Worm (Caenorhabditis elegans) whole organism, early embryonic: Measurements from ENCODE around the gene K07C5.3.

Experiments used
- B0310.2 ChIP-seq: sonication (generic microtip); optimal IDR thresholded peaks from 2 replicates; lab custom pipeline; 2016; ENCODE audit warnings: mild to moderate bottlenecking, missing genetic modification characterization, missing compliant biosample characterization
- F13C5.2 ChIP-seq: sonication (generic microtip); optimal IDR thresholded peaks from 2 replicates; lab custom pipeline; 2017; ENCODE audit warnings: mild to moderate bottlenecking, missing genetic modification characterization, inconsistent platforms, missing compliant biosample characterization
- aly-1 ChIP-seq: sonication (generic microtip); optimal IDR thresholded peaks from 2 replicates; lab custom pipeline; 2016; ENCODE audit warnings: missing genetic modification characterization, missing compliant biosample characterization
- ama-1 ChIP-seq: fragments of 150-350 bp; optimal IDR thresholded peaks from 2 replicates; lab custom pipeline; 2014
- ceh-13 ChIP-seq: fragments of 200-800 bp; sonication (Bioruptor generic); optimal IDR thresholded peaks from 2 replicates; lab custom pipeline; 2018; ENCODE audit warnings: mild to moderate bottlenecking, missing genetic modification characterization, missing compliant biosample characterization
- ceh-36 ChIP-seq: sonication (generic microtip); optimal IDR thresholded peaks from 2 replicates; lab custom pipeline; 2016; ENCODE audit warnings: missing genetic modification characterization, inconsistent platforms, missing compliant biosample characterization
- ets-7 ChIP-seq: sonication (generic microtip); optimal IDR thresholded peaks from 2 replicates; lab custom pipeline; 2016; ENCODE audit warnings: missing genotype, missing genetic modification characterization, missing compliant biosample characterization
- flt-1 ChIP-seq: fragments of 200-800 bp; sonication (Bioruptor generic); IDR thresholded peaks from 2 replicates; pipeline ENCODE4 v1.3.6; 2022; ENCODE audit warnings: missing genetic modification characterization, missing compliant biosample characterization
- hmbx-1 ChIP-seq: sonication (generic microtip); optimal IDR thresholded peaks from 2 replicates; lab custom pipeline; 2016; ENCODE audit warnings: mild to moderate bottlenecking, missing genetic modification characterization, missing compliant biosample characterization
- hmg-4 ChIP-seq: fragments of 200-800 bp; sonication (Bioruptor generic); optimal IDR thresholded peaks from 2 replicates; lab custom pipeline; 2018; ENCODE audit warnings: mild to moderate bottlenecking, missing genetic modification characterization, missing compliant biosample characterization
- hnd-1 ChIP-seq: sonication (generic microtip); optimal IDR thresholded peaks from 2 replicates; lab custom pipeline; 2016; ENCODE audit warnings: missing genetic modification characterization, missing compliant biosample characterization
- pes-1 ChIP-seq: fragments of 200-800 bp; sonication (Bioruptor generic); IDR thresholded peaks from 2 replicates; pipeline ENCODE4 v1.3.6; 2022; ENCODE audit warnings: missing genetic modification reagents, missing genetic modification characterization, missing compliant biosample characterization
- scrt-1 ChIP-seq: fragments of 200-800 bp; sonication (Bioruptor generic); IDR thresholded peaks from 2 replicates; pipeline ENCODE4 v1.3.6; 2022; ENCODE audit warnings: missing genetic modification characterization, missing compliant biosample characterization
- sea-1 ChIP-seq: fragments of 200-800 bp; sonication (Bioruptor generic); conservative IDR thresholded peaks from 2 replicates; pipeline ENCODE4 v1.3.6; 2022; ENCODE audit warnings: missing genetic modification characterization, missing compliant biosample characterization
- tbx-11 ChIP-seq: fragments of 200-800 bp; sonication (Bioruptor generic); IDR thresholded peaks from 2 replicates; pipeline ENCODE4 v1.3.6; 2022; ENCODE audit warnings: missing genetic modification characterization, missing compliant biosample characterization
- tbx-37 ChIP-seq: fragments of 200-800 bp; sonication (Bioruptor generic); conservative IDR thresholded peaks from 2 replicates; pipeline ENCODE4 v1.3.6; 2022; ENCODE audit warnings: missing genetic modification reagents, missing genetic modification characterization, missing compliant biosample characterization
- tra-4 ChIP-seq: sonication (generic microtip); optimal IDR thresholded peaks from 2 replicates; lab custom pipeline; 2017; ENCODE audit warnings: missing genetic modification characterization, missing compliant biosample characterization

K07C5.3 gene

ce11 chrV:10352928-10353427 lies 10.1 kb downstream of the K07C5.3 start, which contains the start of gene nol-56:
Gene nol-56 (minus strand): TSS chrV:10352978.
- TF ChIP-seq pes-1 (GFP tag; lab: Robert Waterston, UW): 0 out of 2 replicates have a peak, but pooled peaks have one; percentile 37
- TF ChIP-seq ama-1 (lab: Kevin White, UChicago): no peak

- TF ChIP-seq aly-1 (tag; lab: Kevin White, UChicago): no peak
- no peak for TF ChIP-seq B0310.2
- TF ChIP-seq tbx-37 (GFP tag; lab: Robert Waterston, UW): peak; percentile 86
- no peak for TF ChIP-seq ets-7 (tag; lab: Kevin White, UChicago)
- no peak for TF ChIP-seq hmg-4 (GFP tag; lab: Kevin White, UChicago)
- TF ChIP-seq ceh-13 (GFP tag; lab: Kevin White, UChicago): peak; percentile 28
- TF ChIP-seq tbx-11 (GFP tag; lab: Robert Waterston, UW): no peak
- TF ChIP-seq hmbx-1 (tag; lab: Kevin White, UChicago): no peak
- TF ChIP-seq tra-4 (tag; lab: Kevin White, UChicago): no peak
- TF ChIP-seq ama-1 (lab: Kevin White, UChicago): no peak
- peak; percentile 21 for TF ChIP-seq hnd-1 (tag; lab: Kevin White, UChicago)
- no peak; the same call in 1 of the 2 replicates for TF ChIP-seq pes-1 (GFP tag; lab: Robert Waterston, UW)
- TF ChIP-seq scrt-1 (GFP tag; lab: Robert Waterston, UW): no peak
- TF ChIP-seq F13C5.2 (tag; lab: Kevin White, UChicago): peak; percentile 43
- no peak for TF ChIP-seq flt-1 (GFP tag; lab: Robert Waterston, UW)
- no peak for TF ChIP-seq ceh-36 (tag; lab: Kevin White, UChicago)
- no peak for TF ChIP-seq sea-1
Observed at ce11 chrV:10355773-10356335, 13.0 kb downstream of the K07C5.3 start, which contains the start of gene sluh-7. Gene sluh-7 (minus strand): TSS chrV:10355823.

ce11 chrV:10357467-10357953 lies 14.7 kb downstream of the K07C5.3 start, which contains the start of gene ceeh-2:
Gene ceeh-2 (minus strand): TSS chrV:10357903.
- no peak for TF ChIP-seq hmbx-1 (tag; lab: Kevin White, UChicago)
- TF ChIP-seq aly-1 (tag; lab: Kevin White, UChicago): no peak
- TF ChIP-seq hmg-4 (GFP tag; lab: Kevin White, UChicago): no peak
- TF ChIP-seq hnd-1 (tag; lab: Kevin White, UChicago): no peak

ce11 chrV:10358238-10358637 lies 15.4 kb downstream of the K07C5.3 start, which contains the start of gene ttll-15:
Gene ttll-15 (plus strand): TSS chrV:10358538.
- TF ChIP-seq hmg-4 (GFP tag; lab: Kevin White, UChicago) (no peak), ama-1 (lab: Kevin White, UChicago) (no peak), sea-1 (no peak), tbx-37 (GFP tag; lab: Robert Waterston, UW) (no peak), F13C5.2 (tag; lab: Kevin White, UChicago) (no peak), tbx-11 (GFP tag; lab: Robert Waterston, UW) (no peak), aly-1 (tag; lab: Kevin White, UChicago) (no peak), scrt-1 (GFP tag; lab: Robert Waterston, UW) (no peak), ets-7 (tag; lab: Kevin White, UChicago) (no peak), pes-1 (GFP tag; lab: Robert Waterston, UW) (no peak), B0310.2 (no peak), ceh-13 (GFP tag; lab: Kevin White, UChicago) (no peak), flt-1 (GFP tag; lab: Robert Waterston, UW) (no peak), tra-4 (tag; lab: Kevin White, UChicago) (no peak), hnd-1 (tag; lab: Kevin White, UChicago) (no peak)

ce11 chrV:10360186-10360585 lies 17.4 kb downstream of the K07C5.3 start:
- TF ChIP-seq hmg-4 (GFP tag; lab: Kevin White, UChicago) (no peak), B0310.2 (no peak), tbx-11 (GFP tag; lab: Robert Waterston, UW) (no peak), ceh-36 (tag; lab: Kevin White, UChicago) (no peak), tra-4 (tag; lab: Kevin White, UChicago) (no peak), ets-7 (tag; lab: Kevin White, UChicago) (no peak), F13C5.2 (tag; lab: Kevin White, UChicago) (no peak), ceh-13 (GFP tag; lab: Kevin White, UChicago) (no peak), pes-1 (GFP tag; lab: Robert Waterston, UW) (no peak), ama-1 (lab: Kevin White, UChicago) (no peak), hmbx-1 (tag; lab: Kevin White, UChicago) (no peak), scrt-1 (GFP tag; lab: Robert Waterston, UW) (no peak), hnd-1 (tag; lab: Kevin White, UChicago) (no peak), flt-1 (GFP tag; lab: Robert Waterston, UW) (no peak), aly-1 (tag; lab: Kevin White, UChicago) (no peak), tbx-37 (GFP tag; lab: Robert Waterston, UW) (no peak)

ce11 chrV:10361830-10362397 lies 19.1 kb downstream of the K07C5.3 start, which contains the start of gene cash-1:
Gene cash-1 (plus strand): TSS chrV:10362261.
- no peak for TF ChIP-seq tbx-11 (GFP tag; lab: Robert Waterston, UW)
- no peak for TF ChIP-seq ama-1 (lab: Kevin White, UChicago)
- TF ChIP-seq tra-4 (tag; lab: Kevin White, UChicago): no peak

- TF ChIP-seq hmbx-1 (tag; lab: Kevin White, UChicago): no peak
- TF ChIP-seq ceh-36 (tag; lab: Kevin White, UChicago): no peak
- no peak for TF ChIP-seq scrt-1 (GFP tag; lab: Robert Waterston, UW)
- TF ChIP-seq ama-1 (lab: Kevin White, UChicago): no peak
- TF ChIP-seq flt-1 (GFP tag; lab: Robert Waterston, UW): no peak
Observed at ce11 chrV:10363834-10364233, 21.0 kb downstream of the K07C5.3 start.
